Fruit fly (Drosophila melanogaster) whole organism, pupa: ENCODE data around the gene Ubx.

Experiments
- CG10348 ChIP-seq: fragments of 200-800 bp; sonication (Bioruptor generic); IDR thresholded peaks from 2 replicates; pipeline ENCODE4 v1.3.6; 2022; ENCODE audit warnings: missing biosample characterization, missing genetic modification characterization
- CG14655 ChIP-seq: fragments of 200-800 bp; sonication (Bioruptor generic); optimal IDR thresholded peaks from 3 replicates; lab custom pipeline; 2017; ENCODE audit warnings: mild to moderate bottlenecking, missing biosample characterization, missing genetic modification reagents, missing genetic modification characterization
- CG15710 ChIP-seq: fragments of 200-800 bp; sonication (Bioruptor generic); optimal IDR thresholded peaks from 2 replicates; lab custom pipeline; 2018; ENCODE audit warnings: missing biosample characterization, mild to moderate bottlenecking, missing genetic modification characterization, moderate library complexity
- CG8159 ChIP-seq: fragments of 200-800 bp; sonication (Bioruptor generic); optimal IDR thresholded peaks from 3 replicates; lab custom pipeline; 2018; ENCODE audit warnings: missing biosample characterization, mild to moderate bottlenecking, missing genetic modification characterization, moderate library complexity
- EcR ChIP-seq: fragments of 200-800 bp; sonication (Bioruptor generic); optimal IDR thresholded peaks from 3 replicates; lab custom pipeline; 2019; ENCODE audit warnings: missing biosample characterization, missing genetic modification characterization, mild to moderate bottlenecking, moderate library complexity, missing genetic modification reagents
- Snoo ChIP-seq: fragments of 200-800 bp; sonication (Bioruptor generic); optimal IDR thresholded peaks from 3 replicates; lab custom pipeline; 2017; ENCODE audit warnings: missing biosample characterization, mild to moderate bottlenecking, missing genetic modification characterization, inconsistent platforms

DNA sequence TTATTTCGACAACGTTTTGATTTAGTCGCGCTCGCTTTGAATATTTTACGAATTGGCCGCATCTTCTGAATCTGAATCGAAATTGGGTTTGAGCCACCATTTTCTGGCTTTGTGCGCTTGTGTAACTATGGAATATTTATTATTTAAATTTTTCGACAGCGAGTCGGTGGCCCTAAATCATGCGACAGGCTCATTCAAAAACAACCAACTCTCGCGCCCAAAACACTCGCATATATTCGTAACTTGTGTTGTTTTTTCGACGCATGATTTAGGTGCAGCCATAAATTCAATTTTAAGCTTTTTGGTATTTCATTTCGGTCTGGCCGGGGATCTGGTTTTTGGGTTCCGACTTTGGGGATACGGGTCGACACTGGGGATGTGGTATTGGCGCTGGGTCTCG, 20.6 kb upstream of the Ubx start:
- TF ChIP-seq EcR (GFP tag; lab: Kevin White, UChicago) (no peak), CG8159 (tag; lab: Kevin White, UChicago) (no peak), CG14655 (GFP tag; lab: Kevin White, UChicago) (no peak), Snoo (tag; lab: Kevin White, UChicago) (no peak), CG10348 (GFP tag; lab: Robert Waterston, UW) (no peak), CG15710 (tag; lab: Kevin White, UChicago) (no peak)
